Fruit fly (Drosophila melanogaster): ENCODE measurements around the gene tgy.

Gene tgy

dm6 chrX:19148798-19149510, 21.8 kb upstream of the tgy start:
- TF ChIP-seq slbo (GFP tag; IDR thresholded peaks at IDR 0.05) (0 out of 2 replicates have a peak, but pooled peaks have one; percentile 5), CG15514 (GFP tag; optimal IDR thresholded peaks at IDR 0.05) (no peak), CG31388 (GFP tag; optimal IDR thresholded peaks at IDR 0.05) (no peak), sens (GFP tag) (peak; percentile 52), Sox102F (GFP tag; optimal IDR thresholded peaks at IDR 0.05) (no peak), Ets65A (GFP tag) (peak; percentile 40), D19A (tag; optimal IDR thresholded peaks at IDR 0.05) (peak; percentile 26), CG2120 (GFP tag; optimal IDR thresholded peaks at IDR 0.05) (peak; percentile 48), Med (GFP tag) (peak; percentile 28)

- 0 out of 4 replicates have a peak, but pooled peaks have one; percentile 38 for TF ChIP-seq chinmo (GFP tag; IDR thresholded peaks at IDR 0.05; ENCODE audit: partially characterized antibody)
- TF ChIP-seq CG8089 (GFP tag; optimal IDR thresholded peaks at IDR 0.05) = no peak
- no peak for TF ChIP-seq CG2120 (GFP tag; optimal IDR thresholded peaks at IDR 0.05)
- no peak for TF ChIP-seq wor (GFP tag; IDR thresholded peaks at IDR 0.05)
- TF ChIP-seq Med (GFP tag) = peak; percentile 7
- peak; percentile 28 for TF ChIP-seq sd (tag; optimal IDR thresholded peaks at IDR 0.05)
- no peak for TF ChIP-seq fru (optimal IDR thresholded peaks at IDR 0.05)
- peak; percentile 43 for TF ChIP-seq exex (tag; optimal IDR thresholded peaks at IDR 0.05)
- TF ChIP-seq row (GFP tag; IDR thresholded peaks at IDR 0.05) = no peak
- TF ChIP-seq sqz (GFP tag; optimal IDR thresholded peaks at IDR 0.05) = peak; percentile 67
- TF ChIP-seq Drgx (GFP tag; IDR thresholded peaks at IDR 0.05) = 0 out of 2 replicates have a peak, but pooled peaks have one; percentile 23
- TF ChIP-seq ato (GFP tag; IDR thresholded peaks at IDR 0.05; ENCODE audit: partially characterized antibody) = no peak
- peak; percentile 43 for TF ChIP-seq sens (GFP tag)
- TF ChIP-seq mirr (GFP tag; optimal IDR thresholded peaks at IDR 0.05) = peak; percentile 29
- TF ChIP-seq esg (GFP tag; conservative IDR thresholded peaks at IDR 0.05) = no peak
- no peak for TF ChIP-seq bsh (GFP tag; optimal IDR thresholded peaks at IDR 0.05)
- TF ChIP-seq z (GFP tag; IDR thresholded peaks at IDR 0.05) = 0 out of 3 replicates have a peak, but pooled peaks have one; percentile 37
- TF ChIP-seq Hr51 (GFP tag; optimal IDR thresholded peaks at IDR 0.05) = no peak
- TF ChIP-seq mam (GFP tag; optimal IDR thresholded peaks at IDR 0.05) = no peak
- peak; percentile 53; the same call in 1 of the 3 replicates for TF ChIP-seq sr (GFP tag; IDR thresholded peaks at IDR 0.05)
- TF ChIP-seq CG31224 (GFP tag; IDR thresholded peaks at IDR 0.05) = peak; percentile 82
- no peak for TF ChIP-seq corto (GFP tag; optimal IDR thresholded peaks at IDR 0.05)
Measured at dm6 chrX:19147939-19148641, 21.0 kb upstream of the tgy start.

dm6 chrX:19146421-19146952, 19.4 kb upstream of the tgy start:
- no peak for TF ChIP-seq Dfd (GFP tag; optimal IDR thresholded peaks at IDR 0.05)
- no peak for TF ChIP-seq insv (GFP tag; optimal IDR thresholded peaks at IDR 0.05)
- TF ChIP-seq CG17912 (GFP tag; optimal IDR thresholded peaks at IDR 0.05) = no peak
- TF ChIP-seq amos (GFP tag; IDR thresholded peaks at IDR 0.05; ENCODE audit: partially characterized antibody) = no peak
- peak; percentile 62 for TF ChIP-seq pb (GFP tag; optimal IDR thresholded peaks at IDR 0.05)
- no peak for TF ChIP-seq Doc3 (GFP tag; IDR thresholded peaks at IDR 0.05; ENCODE audit: partially characterized antibody)
- TF ChIP-seq CG5180 (GFP tag; optimal IDR thresholded peaks at IDR 0.05) = peak; percentile 6
- peak; percentile 6 for TF ChIP-seq Hmr (GFP tag; optimal IDR thresholded peaks at IDR 0.05)
- TF ChIP-seq CG8924 (tag; optimal IDR thresholded peaks at IDR 0.05) = no peak
- TF ChIP-seq CG10274 (GFP tag; optimal IDR thresholded peaks at IDR 0.05) = no peak
- TF ChIP-seq CG33557 (GFP tag; optimal IDR thresholded peaks at IDR 0.05) = no peak
- peak; percentile 62 for TF ChIP-seq CG1832 (GFP tag; optimal IDR thresholded peaks at IDR 0.05)
- TF ChIP-seq Dref (GFP tag; IDR thresholded peaks at IDR 0.05) = no peak
- TF ChIP-seq E2f2 (GFP tag; IDR thresholded peaks at IDR 0.05) = no peak
- TF ChIP-seq Hr39 (optimal IDR thresholded peaks at IDR 0.05) = no peak
- peak; percentile 95 for TF ChIP-seq D19B (GFP tag; optimal IDR thresholded peaks at IDR 0.05)
- TF ChIP-seq CG2199 (GFP tag; IDR thresholded peaks at IDR 0.05) = no peak
- no peak for TF ChIP-seq CG13894 (tag; optimal IDR thresholded peaks at IDR 0.05)
- peak; percentile 30 for TF ChIP-seq ind (GFP tag; optimal IDR thresholded peaks at IDR 0.05)
